Worm (Caenorhabditis elegans) whole organism, mixed stage, embryonic: ENCODE data around the gene srsx-19.

Source experiments
- blmp-1 ChIP-seq: fragments of 150-350 bp; optimal IDR thresholded peaks from 2 replicates; lab custom pipeline; 2014; ENCODE audit warnings: missing biosample characterization, missing genetic modification characterization
- ces-1 ChIP-seq: fragments of 150-350 bp; optimal IDR thresholded peaks from 2 replicates; lab custom pipeline; 2014; ENCODE audit warnings: missing biosample characterization, missing genetic modification reagents, missing genetic modification characterization
- cnd-1 ChIP-seq: fragments of 200-800 bp; sonication (Bioruptor generic); optimal IDR thresholded peaks from 2 replicates; lab custom pipeline; 2018; ENCODE audit warnings: mild to moderate bottlenecking, missing genetic modification characterization, missing compliant biosample characterization
- elt-1 ChIP-seq: sonication (generic microtip); optimal IDR thresholded peaks from 2 replicates; lab custom pipeline; 2017; ENCODE audit warnings: missing genetic modification characterization, mild to moderate bottlenecking, missing compliant biosample characterization, antibody characterized with exemption, moderate library complexity, borderline replicate concordance; ENCODE audit not compliant: insufficient read depth
- elt-3 ChIP-seq: fragments of 150-350 bp; optimal IDR thresholded peaks from 2 replicates; lab custom pipeline; 2014; ENCODE audit warnings: missing biosample characterization, missing genetic modification characterization
- hlh-1 ChIP-seq: fragments of 150-350 bp; optimal IDR thresholded peaks from 2 replicates; lab custom pipeline; 2014; ENCODE audit warnings: missing biosample characterization, missing genetic modification reagents, missing genetic modification characterization
- mls-2 ChIP-seq: sonication (generic microtip); optimal IDR thresholded peaks from 2 replicates; lab custom pipeline; 2016; ENCODE audit warnings: mild to moderate bottlenecking, missing genetic modification characterization, moderate library complexity, missing compliant biosample characterization
- nhr-237 ChIP-seq: fragments of 150-350 bp; optimal IDR thresholded peaks from 2 replicates; lab custom pipeline; 2014; ENCODE audit warnings: missing biosample characterization, missing genetic modification characterization
- nhr-76 ChIP-seq: sonication (generic microtip); optimal IDR thresholded peaks from 2 replicates; lab custom pipeline; 2017; ENCODE audit warnings: missing biosample characterization, missing genetic modification characterization
- snpc-4 ChIP-seq: fragments of 150-350 bp; optimal IDR thresholded peaks from 2 replicates; lab custom pipeline; 2014; ENCODE audit warnings: missing biosample characterization, missing genetic modification characterization
- tbx-8 ChIP-seq: fragments of 200-800 bp; sonication (Bioruptor generic); optimal IDR thresholded peaks from 2 replicates; lab custom pipeline; 2018; ENCODE audit warnings: mild to moderate bottlenecking, missing genetic modification characterization, moderate library complexity, missing compliant biosample characterization
- unc-39 ChIP-seq: fragments of 150-350 bp; optimal IDR thresholded peaks from 2 replicates; lab custom pipeline; 2014; ENCODE audit warnings: missing biosample characterization, missing genetic modification characterization
- unc-62 ChIP-seq: fragments of 150-350 bp; optimal IDR thresholded peaks from 2 replicates; lab custom pipeline; 2014; ENCODE audit warnings: missing biosample characterization, missing genetic modification reagents, missing genetic modification characterization
- ztf-11 ChIP-seq: fragments of 150-350 bp; optimal IDR thresholded peaks from 2 replicates; lab custom pipeline; 2014; ENCODE audit warnings: missing biosample characterization, missing genetic modification characterization

ce11 chrV:13872895-13873294, 14.6 kb upstream of the srsx-19 start, which contains the start of gene cpt-5:
- no peak for TF ChIP-seq ztf-11
- TF ChIP-seq nhr-76: no peak
- TF ChIP-seq elt-1 (tag; lab: Kevin White, UChicago): no peak
- TF ChIP-seq unc-62 (GFP tag; lab: Kevin White, UChicago): no peak
- no peak for TF ChIP-seq cnd-1 (tag; lab: Kevin White, UChicago)
- no peak for TF ChIP-seq tbx-8
- TF ChIP-seq elt-3 (tag; lab: Kevin White, UChicago): no peak
- no peak for TF ChIP-seq mls-2 (tag; lab: Kevin White, UChicago)
- no peak for TF ChIP-seq blmp-1 (tag; lab: Kevin White, UChicago)
- TF ChIP-seq nhr-237 (tag; lab: Kevin White, UChicago): no peak
- no peak for TF ChIP-seq snpc-4 (tag; lab: Kevin White, UChicago)
- no peak for TF ChIP-seq unc-39 (tag; lab: Kevin White, UChicago)
- TF ChIP-seq ces-1 (GFP tag; lab: Kevin White, UChicago): no peak
- no peak for TF ChIP-seq hlh-1 (tag; lab: Kevin White, UChicago)
